Worm (Caenorhabditis elegans) whole organism, mixed stage, embryonic: ENCODE results near the gene gpdh-2.

Source experiments
- ceh-39 ChIP-seq: fragments of 150-350 bp; optimal IDR thresholded peaks from 2 replicates; lab custom pipeline; 2014; ENCODE audit warnings: missing biosample characterization, missing genetic modification characterization
- ceh-43 ChIP-seq: fragments of 200-800 bp; sonication (Bioruptor generic); optimal IDR thresholded peaks from 2 replicates; lab custom pipeline; 2018; ENCODE audit warnings: mild to moderate bottlenecking, missing genetic modification characterization, moderate library complexity, missing compliant biosample characterization
- elt-1 ChIP-seq: sonication (generic microtip); optimal IDR thresholded peaks from 2 replicates; lab custom pipeline; 2017; ENCODE audit warnings: missing genetic modification characterization, mild to moderate bottlenecking, missing compliant biosample characterization, antibody characterized with exemption, moderate library complexity, borderline replicate concordance; ENCODE audit not compliant: insufficient read depth
- elt-3 ChIP-seq: fragments of 150-350 bp; optimal IDR thresholded peaks from 2 replicates; lab custom pipeline; 2014; ENCODE audit warnings: missing biosample characterization, missing genetic modification characterization
- ham-2 ChIP-seq: fragments of 200-800 bp; sonication (Bioruptor generic); optimal IDR thresholded peaks from 2 replicates; lab custom pipeline; 2018; ENCODE audit warnings: mild to moderate bottlenecking, missing genetic modification characterization, missing compliant biosample characterization
- mep-1 ChIP-seq: fragments of 150-350 bp; optimal IDR thresholded peaks from 2 replicates; lab custom pipeline; 2017; ENCODE audit warnings: missing biosample characterization, missing genetic modification reagents, missing genetic modification characterization, inconsistent platforms
- nhr-237 ChIP-seq: fragments of 150-350 bp; optimal IDR thresholded peaks from 2 replicates; lab custom pipeline; 2014; ENCODE audit warnings: missing biosample characterization, missing genetic modification characterization
- nhr-28 ChIP-seq: fragments of 150-350 bp; optimal IDR thresholded peaks from 2 replicates; lab custom pipeline; 2014; ENCODE audit warnings: missing biosample characterization, missing genetic modification characterization
- nhr-76 ChIP-seq: sonication (generic microtip); optimal IDR thresholded peaks from 2 replicates; lab custom pipeline; 2017; ENCODE audit warnings: missing biosample characterization, missing genetic modification characterization
- pha-4 ChIP-seq: fragments of 150-350 bp; optimal IDR thresholded peaks from 2 replicates; lab custom pipeline; 2018; ENCODE audit warnings: missing biosample characterization, missing genetic modification reagents, missing genetic modification characterization
- sem-2 ChIP-seq: fragments of 200-800 bp; sonication (Bioruptor generic); optimal IDR thresholded peaks from 2 replicates; lab custom pipeline; 2018; ENCODE audit warnings: mild to moderate bottlenecking, missing genetic modification characterization, missing compliant biosample characterization
- unc-62 ChIP-seq: fragments of 150-350 bp; optimal IDR thresholded peaks from 2 replicates; lab custom pipeline; 2014; ENCODE audit warnings: missing biosample characterization, missing genetic modification reagents, missing genetic modification characterization
- ztf-11 ChIP-seq: fragments of 150-350 bp; optimal IDR thresholded peaks from 2 replicates; lab custom pipeline; 2014; ENCODE audit warnings: missing biosample characterization, missing genetic modification characterization

DNA sequence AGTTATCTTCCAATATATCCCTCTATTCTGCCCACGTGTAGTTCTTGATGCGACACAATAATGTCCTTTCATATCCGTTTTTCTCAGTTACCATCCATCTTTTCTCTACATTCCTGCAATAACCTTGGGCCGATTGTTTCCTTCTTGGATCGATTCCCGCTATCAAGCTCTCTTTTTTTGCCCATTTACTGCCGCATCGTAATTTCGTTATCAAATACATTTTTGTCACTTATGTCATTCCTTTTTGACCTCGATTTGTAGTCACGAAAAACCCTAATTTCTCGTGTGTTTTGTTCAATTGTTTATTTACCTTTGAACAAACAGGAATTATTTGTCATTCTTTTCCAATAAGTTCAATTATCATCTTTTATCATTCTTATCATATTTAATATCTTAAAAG is 9.0 kb downstream of the gpdh-2 start:
- TF ChIP-seq sem-2 (GFP tag; lab: Kevin White, UChicago) (no peak), ham-2 (GFP tag; lab: Kevin White, UChicago) (no peak), nhr-237 (tag; lab: Kevin White, UChicago) (no peak), elt-1 (tag; lab: Kevin White, UChicago) (no peak), nhr-76 (tag; lab: Kevin White, UChicago) (no peak), mep-1 (tag; lab: Kevin White, UChicago) (no peak), elt-3 (no peak), ceh-39 (tag; lab: Kevin White, UChicago) (no peak), nhr-28 (tag; lab: Kevin White, UChicago) (no peak), ztf-11 (tag; lab: Kevin White, UChicago) (no peak), unc-62 (GFP tag; lab: Kevin White, UChicago) (no peak), ceh-43 (no peak), pha-4 (tag; lab: Kevin White, UChicago) (no peak)
